Fruit fly (Drosophila melanogaster): ENCODE measurements around the gene TP53INP.

TP53INP gene

dm6 chr3L:4445824-4446223 lies 39.1 kb downstream of the TP53INP start (continued):
- TF ChIP-seq Stat92E (GFP tag; optimal IDR thresholded peaks at IDR 0.05) (no peak), h (optimal IDR thresholded peaks at IDR 0.05) (no peak), CG6254 (GFP tag; optimal IDR thresholded peaks at IDR 0.05) (no peak), Fer1 (GFP tag; optimal IDR thresholded peaks at IDR 0.05) (peak; percentile 56), bsh (GFP tag; optimal IDR thresholded peaks at IDR 0.05) (no peak), CG10543 (GFP tag; optimal IDR thresholded peaks at IDR 0.05) (no peak), CG15073 (GFP tag; optimal IDR thresholded peaks at IDR 0.05) (no peak), twi (tag; optimal IDR thresholded peaks at IDR 0.05) (no peak), Rx (GFP tag; IDR thresholded peaks at IDR 0.05) (no peak), grn (GFP tag; optimal IDR thresholded peaks at IDR 0.05) (no peak), Meics (GFP tag; optimal IDR thresholded peaks at IDR 0.05) (peak; percentile 60), CG30403 (GFP tag; optimal IDR thresholded peaks at IDR 0.05) (no peak), Dfd (GFP tag; optimal IDR thresholded peaks at IDR 0.05) (no peak), nom (GFP tag; optimal IDR thresholded peaks at IDR 0.05) (no peak), Eip74EF (GFP tag; optimal IDR thresholded peaks at IDR 0.05) (no peak), BtbVII (GFP tag; optimal IDR thresholded peaks at IDR 0.05) (peak; percentile 10), CG15269 (tag; optimal IDR thresholded peaks at IDR 0.05) (peak; percentile 3), gfzf (GFP tag; optimal IDR thresholded peaks at IDR 0.05) (no peak), CkIIα-i1 (GFP tag; IDR thresholded peaks at IDR 0.05) (no peak), gem (tag; optimal IDR thresholded peaks at IDR 0.05) (peak; percentile 41), CG10565 (GFP tag; optimal IDR thresholded peaks at IDR 0.05) (no peak), CG5245 (GFP tag; optimal IDR thresholded peaks at IDR 0.05) (no peak), H2.0 (GFP tag; IDR thresholded peaks at IDR 0.05) (no peak), CG13296 (GFP tag; optimal IDR thresholded peaks at IDR 0.05) (peak; percentile 15), insv (GFP tag; optimal IDR thresholded peaks at IDR 0.05) (no peak), z (GFP tag; IDR thresholded peaks at IDR 0.05) (no peak), CG2712 (tag; optimal IDR thresholded peaks at IDR 0.05) (peak; percentile 4), kah (GFP tag; optimal IDR thresholded peaks at IDR 0.05) (no peak), pum (GFP tag; optimal IDR thresholded peaks at IDR 0.05) (no peak), CG2199 (GFP tag; IDR thresholded peaks at IDR 0.05) (no peak), jigr1 (GFP tag; IDR thresholded peaks at IDR 0.05) (no peak), ro (GFP tag; IDR thresholded peaks at IDR 0.05) (no peak), Max (GFP tag; optimal IDR thresholded peaks at IDR 0.05) (no peak), eyg (GFP tag; optimal IDR thresholded peaks at IDR 0.05) (no peak), CG11085 (GFP tag; IDR thresholded peaks at IDR 0.05) (peak; percentile 35; the same call in 1 of the 2 replicates), slou (GFP tag; optimal IDR thresholded peaks at IDR 0.05) (no peak), bab2 (GFP tag; optimal IDR thresholded peaks at IDR 0.05) (peak; percentile 4), tup (GFP tag; optimal IDR thresholded peaks at IDR 0.05) (no peak), Med (GFP tag) (peak; percentile 23), Atf6 (GFP tag; IDR thresholded peaks at IDR 0.05) (no peak), CG1792 (GFP tag; optimal IDR thresholded peaks at IDR 0.05) (no peak), abd-A (tag; optimal IDR thresholded peaks at IDR 0.05) (no peak), fd96Cb (tag; optimal IDR thresholded peaks at IDR 0.05) (no peak), HLHmδ (GFP tag; optimal IDR thresholded peaks at IDR 0.05) (no peak), CG34422 (GFP tag; IDR thresholded peaks at IDR 0.05) (no peak), Deaf1 (tag; optimal IDR thresholded peaks at IDR 0.05) (no peak), sens (GFP tag) (peak; percentile 43), Ssrp (tag; optimal IDR thresholded peaks at IDR 0.05) (no peak), CG14050 (GFP tag; IDR thresholded peaks at IDR 0.05) (no peak), vnd (GFP tag; IDR thresholded peaks at IDR 0.05; ENCODE audit: partially characterized antibody) (no peak), CG15514 (GFP tag; optimal IDR thresholded peaks at IDR 0.05) (no peak), ranshi (GFP tag; IDR thresholded peaks at IDR 0.05) (no peak)
